Worm (Caenorhabditis elegans): Measurements from ENCODE around the gene C28A5.2.

DNA sequence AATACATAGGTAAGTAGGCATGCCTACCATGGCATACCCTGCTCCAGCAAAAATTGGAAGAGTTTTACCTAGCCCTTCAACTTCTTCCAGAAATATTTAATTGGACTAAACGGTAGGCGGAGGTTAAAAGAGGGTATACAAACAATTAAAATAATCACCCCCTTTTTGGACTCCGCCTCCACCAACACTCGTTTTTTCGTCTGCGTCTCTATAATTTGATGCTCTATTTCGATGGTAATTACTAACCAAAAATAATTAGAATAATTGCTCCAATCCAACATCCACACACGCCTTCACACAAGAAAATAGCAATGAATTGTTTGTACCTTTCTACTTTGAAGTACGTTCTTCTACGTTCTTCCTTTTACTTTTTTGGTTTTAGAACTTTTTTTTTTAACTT is 13.4 kb upstream of the C28A5.2 start:
- TF ChIP-seq med-1 (GFP tag; optimal IDR thresholded peaks at IDR 0.05; ENCODE audit: insufficient read depth): no peak
- TF ChIP-seq tab-1 (GFP tag; IDR thresholded peaks at IDR 0.05): no peak
- TF ChIP-seq T22C8.4 (GFP tag; IDR thresholded peaks at IDR 0.05): no peak
- no peak for TF ChIP-seq ztf-23 (GFP tag; IDR thresholded peaks at IDR 0.05)
- no peak for TF ChIP-seq cog-1 (tag; optimal IDR thresholded peaks at IDR 0.05)
- TF ChIP-seq ztf-29 (GFP tag; IDR thresholded peaks at IDR 0.05): no peak

Measured in whole organism, midembryonic.